Worm (Caenorhabditis elegans) whole organism, L1 larva: Measurements from ENCODE around the gene ndua-1.

Experiments used
- C04F5.9 ChIP-seq: sonication (generic microtip); optimal IDR thresholded peaks from 2 replicates; lab custom pipeline; 2016; ENCODE audit warnings: missing genetic modification characterization, missing compliant biosample characterization
- C34B4.2 ChIP-seq: sonication (generic microtip); optimal IDR thresholded peaks from 2 replicates; lab custom pipeline; 2017; ENCODE audit warnings: mild to moderate bottlenecking, missing genetic modification characterization, missing compliant biosample characterization
- aly-2 ChIP-seq: fragments of 150-350 bp; optimal IDR thresholded peaks from 2 replicates; lab custom pipeline; 2014; ENCODE audit warnings: missing biosample characterization, missing genetic modification characterization
- ama-1 ChIP-seq: fragments of 150-350 bp; optimal IDR thresholded peaks from 2 replicates; lab custom pipeline; 2014
- blmp-1 ChIP-seq: fragments of 150-350 bp; optimal IDR thresholded peaks from 2 replicates; lab custom pipeline; 2014; ENCODE audit warnings: missing biosample characterization, missing genetic modification characterization
- ceh-88 ChIP-seq: fragments of 200-800 bp; sonication (Bioruptor generic); IDR thresholded peaks from 2 replicates; pipeline ENCODE4 v1.3.6; 2022; ENCODE audit warnings: missing genetic modification characterization, missing compliant biosample characterization
- ceh-90 ChIP-seq: sonication (generic microtip); optimal IDR thresholded peaks from 2 replicates; lab custom pipeline; 2016; ENCODE audit warnings: missing genetic modification characterization, missing compliant biosample characterization
- ces-1 ChIP-seq: fragments of 150-350 bp; optimal IDR thresholded peaks from 2 replicates; lab custom pipeline; 2014; ENCODE audit warnings: missing biosample characterization, missing genetic modification reagents, missing genetic modification characterization
- dpl-1 ChIP-seq, 3 experiments: fragments of 150-350 bp in 2 of 3; sonication (generic microtip) in 1 of 3; optimal IDR thresholded peaks; 2 replicates each; lab custom pipeline; 2014 to 2017; ENCODE audit warnings: missing biosample characterization in 3 of 3, missing genetic modification characterization in 3 of 3, missing genetic modification reagents in 3 of 3
- efl-3 ChIP-seq: fragments of 200-800 bp; sonication (Bioruptor generic); optimal IDR thresholded peaks from 2 replicates; lab custom pipeline; 2018; ENCODE audit warnings: mild to moderate bottlenecking, missing genetic modification characterization, missing compliant biosample characterization
- elt-2 ChIP-seq: sonication (generic microtip); optimal IDR thresholded peaks from 2 replicates; lab custom pipeline; 2016; ENCODE audit warnings: missing genetic modification characterization, mild to moderate bottlenecking, inconsistent platforms, missing compliant biosample characterization, missing genetic modification reagents
- elt-3 ChIP-seq, 6 experiments: fragments of 150-350 bp in 1 of 6; sonication (generic microtip); optimal IDR thresholded peaks; 2 replicates each; lab custom pipeline; 2017 to 2018; ENCODE audit warnings: missing biosample characterization in 6 of 6, missing genetic modification characterization in 6 of 6, inconsistent platforms in 1 of 6
- ets-5 ChIP-seq: fragments of 200-800 bp; sonication (Bioruptor generic); IDR thresholded peaks from 2 replicates; pipeline ENCODE4 v1.3.6; 2022; ENCODE audit warnings: missing genetic modification characterization, missing compliant biosample characterization
- fkh-4 ChIP-seq: sonication (generic microtip); optimal IDR thresholded peaks from 2 replicates; lab custom pipeline; 2016; ENCODE audit warnings: missing compliant biosample characterization, missing genetic modification characterization, borderline replicate concordance
- fkh-8 ChIP-seq: sonication (generic microtip); optimal IDR thresholded peaks from 2 replicates; lab custom pipeline; 2016; ENCODE audit warnings: mild to moderate bottlenecking, missing genetic modification characterization, missing compliant biosample characterization
- hlh-17 ChIP-seq: fragments of 200-800 bp; sonication (Bioruptor generic); optimal IDR thresholded peaks from 2 replicates; lab custom pipeline; 2018; ENCODE audit warnings: missing genetic modification characterization, mild to moderate bottlenecking, missing compliant biosample characterization, moderate library complexity, borderline replicate concordance
- hlh-4 ChIP-seq: sonication (generic microtip); optimal IDR thresholded peaks from 2 replicates; lab custom pipeline; 2016; ENCODE audit warnings: mild to moderate bottlenecking, missing genetic modification characterization, missing compliant biosample characterization
- lin-13 ChIP-seq: fragments of 150-350 bp; optimal IDR thresholded peaks from 2 replicates; lab custom pipeline; 2014; ENCODE audit warnings: missing biosample characterization, missing genetic modification reagents, missing genetic modification characterization
- lin-14 ChIP-seq: fragments of 200-800 bp; sonication (Bioruptor generic); optimal IDR thresholded peaks from 2 replicates; lab custom pipeline; 2018; ENCODE audit warnings: mild to moderate bottlenecking, missing genetic modification characterization, moderate library complexity, missing compliant biosample characterization
- lin-15B ChIP-seq: fragments of 150-350 bp; sonication (generic microtip); optimal IDR thresholded peaks from 3 replicates; lab custom pipeline; 2014; ENCODE audit warnings: missing biosample characterization, missing genetic modification characterization
- lin-35 ChIP-seq, 2 experiments: fragments of 150-350 bp; optimal IDR thresholded peaks; 2 replicates each; lab custom pipeline; 2014; ENCODE audit warnings: missing biosample characterization in 2 of 2, missing genetic modification characterization in 2 of 2, missing genetic modification reagents in 2 of 2
- mab-9 ChIP-seq: fragments of 200-800 bp; sonication (Bioruptor generic); IDR thresholded peaks from 2 replicates; pipeline ENCODE4 v1.3.6; 2022; ENCODE audit warnings: missing genetic modification reagents, missing genetic modification characterization, missing compliant biosample characterization
- mef-2 ChIP-seq: fragments of 150-350 bp; optimal IDR thresholded peaks from 2 replicates; lab custom pipeline; 2014; ENCODE audit warnings: missing biosample characterization, missing genetic modification characterization
- mep-1 ChIP-seq: fragments of 150-350 bp; optimal IDR thresholded peaks from 2 replicates; lab custom pipeline; 2014; ENCODE audit warnings: missing biosample characterization, missing genetic modification characterization
- nhr-237 ChIP-seq: fragments of 150-350 bp; optimal IDR thresholded peaks from 2 replicates; lab custom pipeline; 2014; ENCODE audit warnings: missing biosample characterization, missing genetic modification characterization
- nhr-28 ChIP-seq: fragments of 150-350 bp; optimal IDR thresholded peaks from 2 replicates; lab custom pipeline; 2014; ENCODE audit warnings: missing biosample characterization, missing genetic modification characterization
- nhr-47 ChIP-seq: sonication (generic microtip); optimal IDR thresholded peaks from 2 replicates; lab custom pipeline; 2016; ENCODE audit warnings: mild to moderate bottlenecking, missing genetic modification characterization, moderate library complexity, missing compliant biosample characterization
- nhr-71 ChIP-seq: sonication (generic microtip); optimal IDR thresholded peaks from 2 replicates; lab custom pipeline; 2016; ENCODE audit warnings: mild to moderate bottlenecking, missing genetic modification characterization, moderate library complexity, missing compliant biosample characterization
- nhr-76 ChIP-seq: sonication (generic microtip); optimal IDR thresholded peaks from 2 replicates; lab custom pipeline; 2017; ENCODE audit warnings: missing biosample characterization, missing genetic modification characterization
- nhr-84 ChIP-seq: sonication (generic microtip); optimal IDR thresholded peaks from 2 replicates; lab custom pipeline; 2017; ENCODE audit warnings: missing biosample characterization, missing genetic modification characterization
- nhr-85 ChIP-seq: sonication (generic microtip); peaks from one replicate; lab custom pipeline; 2016; ENCODE audit warnings: missing genetic modification characterization, inconsistent platforms, missing compliant biosample characterization
- nhr-90 ChIP-seq: sonication (generic microtip); optimal IDR thresholded peaks from 2 replicates; lab custom pipeline; 2016; ENCODE audit warnings: mild to moderate bottlenecking, missing genetic modification characterization, missing compliant biosample characterization; ENCODE audit not compliant: poor library complexity
- pag-3 ChIP-seq: sonication (generic microtip); optimal IDR thresholded peaks from 2 replicates; lab custom pipeline; 2017; ENCODE audit warnings: missing genetic modification characterization, mild to moderate bottlenecking, missing compliant biosample characterization, antibody characterized with exemption, borderline replicate concordance; ENCODE audit not compliant: insufficient read depth
- rnt-1 ChIP-seq: sonication (generic microtip); optimal IDR thresholded peaks from 2 replicates; lab custom pipeline; 2016; ENCODE audit warnings: mild to moderate bottlenecking, missing genetic modification characterization, moderate library complexity, missing compliant biosample characterization
- skn-1 ChIP-seq: fragments of 150-350 bp; optimal IDR thresholded peaks from 2 replicates; lab custom pipeline; 2014; ENCODE audit warnings: missing biosample characterization, missing genetic modification characterization
- snpc-4 ChIP-seq: fragments of 150-350 bp; optimal IDR thresholded peaks from 2 replicates; lab custom pipeline; 2014; ENCODE audit warnings: missing biosample characterization, missing genetic modification characterization
- tbx-2 ChIP-seq: sonication (generic microtip); optimal IDR thresholded peaks from 2 replicates; lab custom pipeline; 2016; ENCODE audit warnings: missing genetic modification characterization, missing compliant biosample characterization
- unc-30 ChIP-seq: sonication (generic microtip); optimal IDR thresholded peaks from 2 replicates; lab custom pipeline; 2017; ENCODE audit warnings: missing biosample characterization, missing genetic modification characterization
- unc-62 ChIP-seq: fragments of 150-350 bp; optimal IDR thresholded peaks from 2 replicates; lab custom pipeline; 2014; ENCODE audit warnings: missing biosample characterization, missing genetic modification reagents, missing genetic modification characterization
- unc-86 ChIP-seq: sonication (generic microtip); optimal IDR thresholded peaks from 2 replicates; lab custom pipeline; 2016; ENCODE audit warnings: missing genetic modification characterization, missing compliant biosample characterization
- vab-15 ChIP-seq: sonication (generic microtip); optimal IDR thresholded peaks from 2 replicates; lab custom pipeline; 2017; ENCODE audit warnings: missing genotype, mild to moderate bottlenecking, missing genetic modification characterization, missing compliant biosample characterization
- xbp-1 ChIP-seq: sonication (generic microtip); optimal IDR thresholded peaks from 2 replicates; lab custom pipeline; 2016; ENCODE audit warnings: missing genetic modification characterization, missing compliant biosample characterization
- zag-1 ChIP-seq: fragments of 150-350 bp; optimal IDR thresholded peaks from 2 replicates; lab custom pipeline; 2014; ENCODE audit warnings: missing biosample characterization, missing genetic modification characterization
- zip-4 ChIP-seq: fragments of 200-800 bp; sonication (Bioruptor generic); optimal IDR thresholded peaks from 2 replicates; lab custom pipeline; 2018; ENCODE audit warnings: mild to moderate bottlenecking, missing genetic modification characterization, moderate library complexity, missing compliant biosample characterization

Gene ndua-1

DNA sequence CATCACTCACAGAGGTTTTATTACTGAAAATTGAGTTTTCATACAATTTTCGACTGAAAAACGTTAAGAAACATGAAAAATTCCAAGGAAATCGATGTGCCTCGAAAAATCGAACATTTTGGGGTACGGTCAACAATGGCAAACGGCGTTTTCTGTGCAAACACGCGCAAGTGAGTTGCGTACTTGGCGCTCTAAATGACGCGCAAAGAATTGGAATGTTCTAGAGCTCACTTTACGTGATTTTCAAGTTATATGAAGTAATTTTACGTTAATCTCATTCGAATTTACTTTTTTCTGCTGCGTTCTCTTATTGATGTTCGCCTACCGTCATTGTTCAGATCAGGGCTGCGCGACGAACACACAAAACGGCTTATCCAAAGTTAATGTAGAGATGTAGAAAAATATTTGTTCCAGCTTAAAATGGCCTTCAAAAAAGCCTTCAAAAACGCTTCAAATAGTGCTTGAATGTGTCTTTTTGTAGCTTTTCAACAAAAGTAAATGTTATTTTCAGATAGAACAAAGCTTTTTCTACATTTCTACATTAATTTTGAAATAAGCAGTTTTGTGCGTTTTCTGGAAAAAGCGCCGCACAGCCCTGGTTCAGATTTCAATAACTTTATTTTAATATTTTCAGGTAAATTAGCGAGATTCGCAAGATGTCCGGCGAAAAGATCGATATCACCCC lies 6.0 kb downstream of the ndua-1 start, which contains the start of the genes F31D4.2 and fkb-6 (continued):
- TF ChIP-seq fkh-8 (tag; lab: Kevin White, UChicago) (peak; percentile 86), ces-1 (GFP tag; lab: Kevin White, UChicago) (no peak), C34B4.2 (no peak), ets-5 (GFP tag; lab: Robert Waterston, UW) (no peak), lin-15B (tag; lab: Kevin White, UChicago) (peak; percentile 25), nhr-47 (tag; lab: Kevin White, UChicago) (peak; percentile 88), unc-30 (tag; lab: Kevin White, UChicago) (no peak), nhr-85 (tag; lab: Kevin White, UChicago) (peak; percentile 85), aly-2 (tag; lab: Kevin White, UChicago) (no peak), efl-3 (GFP tag; lab: Kevin White, UChicago) (no peak), mef-2 (no peak), blmp-1 (tag; lab: Kevin White, UChicago) (no peak), skn-1 (no peak), zag-1 (tag; lab: Kevin White, UChicago) (no peak), hlh-4 (tag; lab: Kevin White, UChicago) (no peak), pag-3 (no peak), elt-2 (tag; lab: Kevin White, UChicago) (peak; percentile 8), lin-35 (GFP tag; optimal IDR thresholded peaks at IDR 0.05; lab: Kevin White, UChicago) (peak; percentile 74 to 85), nhr-76 (no peak), mep-1 (tag; lab: Kevin White, UChicago) (peak; percentile 87), C04F5.9 (no peak), lin-14 (GFP tag; lab: Kevin White, UChicago) (no peak), ceh-90 (tag; lab: Kevin White, UChicago) (peak; percentile 19), snpc-4 (tag; lab: Kevin White, UChicago) (peak; percentile 57), nhr-28 (tag; lab: Kevin White, UChicago) (no peak), tbx-2 (tag; lab: Kevin White, UChicago) (peak; percentile 78), nhr-84 (tag; lab: Kevin White, UChicago) (no peak), ama-1 (no peak), nhr-237 (tag; lab: Kevin White, UChicago) (peak; percentile 2), fkh-4 (tag; lab: Kevin White, UChicago) (no peak), lin-13 (GFP tag; lab: Kevin White, UChicago) (peak; percentile 66), nhr-90 (tag; lab: Kevin White, UChicago) (peak; percentile 73), mab-9 (GFP tag; lab: Robert Waterston, UW) (peak; percentile 57; the same call in 1 of the 2 replicates), unc-62 (GFP tag; lab: Kevin White, UChicago) (no peak), unc-86 (tag; lab: Kevin White, UChicago) (peak; percentile 78), dpl-1 (GFP tag; optimal IDR thresholded peaks at IDR 0.05; lab: Kevin White, UChicago) (peak; percentile 50 to 71 (median 70)), xbp-1 (tag; lab: Kevin White, UChicago) (peak; percentile 76), nhr-71 (tag; lab: Kevin White, UChicago) (peak; percentile 89), zip-4 (GFP tag; lab: Kevin White, UChicago) (peak; percentile 52), ceh-88 (GFP tag; lab: Robert Waterston, UW) (no peak), hlh-17 (GFP tag; lab: Kevin White, UChicago) (no peak), rnt-1 (peak; percentile 74), vab-15 (tag; lab: Kevin White, UChicago) (peak; percentile 25), elt-3 (tag; optimal IDR thresholded peaks at IDR 0.05; lab: Kevin White, UChicago) (peak in 2 of 6 experiments; percentile 34 to 35)
